Fruit fly (Drosophila melanogaster): ENCODE measurements around the gene Gnmt.
A peak's percentile ranks its signal among the peaks of the same experiment; 100 is the strongest.

DNA sequence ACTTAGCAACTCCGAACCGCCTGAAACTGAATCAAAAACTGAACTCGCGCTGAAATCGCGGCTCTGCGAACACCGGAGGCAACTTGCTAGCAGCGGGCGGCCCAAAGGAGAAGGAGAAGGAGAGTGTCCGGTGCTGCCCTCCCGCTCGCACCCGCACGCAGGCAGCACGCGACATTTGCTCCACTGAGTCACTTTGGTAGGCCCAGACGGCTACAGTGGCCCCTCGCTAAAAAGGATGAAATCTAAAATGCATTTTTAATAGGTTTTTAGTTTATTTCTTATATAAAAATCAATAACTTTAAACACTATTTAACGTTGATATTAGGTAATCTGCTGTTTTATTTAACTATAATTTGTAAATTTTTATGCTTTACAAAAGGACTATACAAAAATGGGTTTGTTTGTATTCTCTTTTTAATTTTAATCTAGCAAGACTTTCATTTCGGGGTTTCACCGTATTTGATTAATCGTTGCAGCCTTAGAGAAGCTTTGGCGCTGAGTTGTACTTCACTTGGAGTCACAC lies 48.0 kb downstream of the Gnmt start, which contains the start of gene Men:
- no peak for TF ChIP-seq CrebA (GFP tag; optimal IDR thresholded peaks at IDR 0.05; ENCODE audit: borderline replicate concordance)
- peak; percentile 38 for TF ChIP-seq Jra (GFP tag; optimal IDR thresholded peaks at IDR 0.05)
- TF ChIP-seq Abd-B (GFP tag; optimal IDR thresholded peaks at IDR 0.05) = no peak
- peak; percentile 80 for TF ChIP-seq HLH106 (tag; optimal IDR thresholded peaks at IDR 0.05)
- TF ChIP-seq usp (GFP tag; optimal IDR thresholded peaks at IDR 0.05) = no peak
- no peak for TF ChIP-seq Dfd (GFP tag; optimal IDR thresholded peaks at IDR 0.05)
- no peak for TF ChIP-seq lola (GFP tag; optimal IDR thresholded peaks at IDR 0.05)
- TF ChIP-seq Mio (GFP tag; optimal IDR thresholded peaks at IDR 0.05) = no peak
- no peak for TF ChIP-seq Rel (GFP tag; optimal IDR thresholded peaks at IDR 0.05)
- TF ChIP-seq Rel (tag; optimal IDR thresholded peaks at IDR 0.05) = peak; percentile 32
- peak; percentile 17 for TF ChIP-seq br (GFP tag; optimal IDR thresholded peaks at IDR 0.05)
